Worm (Caenorhabditis elegans): ENCODE results near the gene K06H6.2.

Gene K06H6.2

DNA sequence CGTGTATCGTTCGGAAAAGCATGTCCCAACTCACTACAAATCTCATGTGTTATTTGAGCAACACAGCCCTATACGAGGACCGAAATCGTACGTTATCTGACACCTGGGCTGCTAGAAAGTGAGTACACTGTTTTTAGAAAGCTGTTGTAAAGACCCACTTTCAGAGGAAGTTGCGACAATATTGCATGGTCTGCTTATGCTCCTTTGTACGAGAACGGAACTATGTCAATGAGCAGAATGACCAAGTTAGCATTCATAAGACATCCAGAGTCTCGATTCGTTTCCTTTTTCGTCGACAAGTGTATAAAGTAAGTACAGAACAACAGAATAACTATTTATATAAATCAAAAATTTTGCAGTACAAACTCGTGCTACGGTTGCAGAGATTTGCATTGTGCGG, 8.7 kb upstream of the K06H6.2 start:
- TF ChIP-seq fkh-10 (GFP tag; optimal IDR thresholded peaks at IDR 0.05) (no peak), ztf-11 (tag; optimal IDR thresholded peaks at IDR 0.05) (no peak), nhr-23 (tag; optimal IDR thresholded peaks at IDR 0.05) (no peak), aly-2 (tag; optimal IDR thresholded peaks at IDR 0.05) (no peak), nhr-43 (tag; optimal IDR thresholded peaks at IDR 0.05; ENCODE audit: poor library complexity, severe bottlenecking) (no peak), nhr-28 (tag; optimal IDR thresholded peaks at IDR 0.05) (no peak), ZK546.5 (tag; optimal IDR thresholded peaks at IDR 0.05) (no peak), nhr-67 (tag; optimal IDR thresholded peaks at IDR 0.05) (no peak), hmg-11 (tag; optimal IDR thresholded peaks at IDR 0.05) (no peak), lin-39 (tag; optimal IDR thresholded peaks at IDR 0.05) (no peak), ztf-4 (tag; optimal IDR thresholded peaks at IDR 0.05) (no peak), elt-3 (tag; optimal IDR thresholded peaks at IDR 0.05) (no peak), unc-39 (tag; optimal IDR thresholded peaks at IDR 0.05) (no peak), nhr-237 (tag; optimal IDR thresholded peaks at IDR 0.05) (no peak), elt-2 (tag; optimal IDR thresholded peaks at IDR 0.05) (no peak), pha-4 (tag; optimal IDR thresholded peaks at IDR 0.05) (no peak), skn-1 (tag; optimal IDR thresholded peaks at IDR 0.05) (no peak), zag-1 (tag; optimal IDR thresholded peaks at IDR 0.05) (no peak), nhr-76 (tag; optimal IDR thresholded peaks at IDR 0.05) (no peak), egl-27 (tag; optimal IDR thresholded peaks at IDR 0.05) (no peak)

DNA sequence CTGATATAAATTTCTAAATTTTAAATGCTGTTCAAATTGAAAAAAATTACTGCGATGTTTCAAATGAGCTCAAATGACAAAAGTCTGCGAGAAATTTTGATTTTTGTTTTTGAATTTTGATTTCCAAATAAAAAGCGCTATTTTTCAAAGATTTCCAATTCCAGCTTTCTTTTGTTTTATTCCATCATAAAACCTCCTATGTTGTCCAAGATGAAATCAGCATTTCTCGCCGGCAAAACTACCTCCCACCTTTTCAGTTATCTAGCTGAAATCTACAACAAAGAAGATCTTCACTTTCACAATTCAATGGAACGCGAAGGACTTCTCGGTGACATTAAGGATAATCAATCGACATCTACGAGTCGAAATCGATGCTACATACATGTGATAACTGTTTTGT, 6.6 kb upstream of the K06H6.2 start, which contains the start of gene K06H6.4:
Gene K06H6.4 (plus strand): TSS at position 301 of the 400 bp plus-strand sequence.
- no peak for TF ChIP-seq eor-1 (tag; optimal IDR thresholded peaks at IDR 0.05)
- TF ChIP-seq nhr-43 (tag; optimal IDR thresholded peaks at IDR 0.05; ENCODE audit: poor library complexity, severe bottlenecking) = no peak
- no peak for TF ChIP-seq pha-4 (tag; optimal IDR thresholded peaks at IDR 0.05)
- TF ChIP-seq ama-1 (optimal IDR thresholded peaks at IDR 0.05) = no peak
- TF ChIP-seq aly-2 (tag; optimal IDR thresholded peaks at IDR 0.05) = no peak
- TF ChIP-seq zag-1 (tag; optimal IDR thresholded peaks at IDR 0.05) = no peak
- TF ChIP-seq fos-1 (tag; optimal IDR thresholded peaks at IDR 0.05) = no peak
- no peak for TF ChIP-seq ceh-82 (tag; optimal IDR thresholded peaks at IDR 0.05)
- TF ChIP-seq ztf-11 (tag; optimal IDR thresholded peaks at IDR 0.05) = no peak
- no peak for TF ChIP-seq ceh-16 (tag; optimal IDR thresholded peaks at IDR 0.05)
- TF ChIP-seq ceh-9 (tag; optimal IDR thresholded peaks at IDR 0.05) = no peak
- no peak for TF ChIP-seq R02D3.7 (tag; optimal IDR thresholded peaks at IDR 0.05)
- TF ChIP-seq hmg-11 (tag; optimal IDR thresholded peaks at IDR 0.05) = no peak
- TF ChIP-seq nhr-12 (tag; optimal IDR thresholded peaks at IDR 0.05) = no peak
- no peak for TF ChIP-seq mdl-1 (tag; optimal IDR thresholded peaks at IDR 0.05)
- no peak for TF ChIP-seq elt-1 (tag; optimal IDR thresholded peaks at IDR 0.05)
- TF ChIP-seq nhr-237 (tag; optimal IDR thresholded peaks at IDR 0.05) = no peak
- no peak for TF ChIP-seq nfya-1 (tag; optimal IDR thresholded peaks at IDR 0.05; ENCODE audit: insufficient read depth)
- TF ChIP-seq elt-2 (tag; optimal IDR thresholded peaks at IDR 0.05) = no peak

DNA sequence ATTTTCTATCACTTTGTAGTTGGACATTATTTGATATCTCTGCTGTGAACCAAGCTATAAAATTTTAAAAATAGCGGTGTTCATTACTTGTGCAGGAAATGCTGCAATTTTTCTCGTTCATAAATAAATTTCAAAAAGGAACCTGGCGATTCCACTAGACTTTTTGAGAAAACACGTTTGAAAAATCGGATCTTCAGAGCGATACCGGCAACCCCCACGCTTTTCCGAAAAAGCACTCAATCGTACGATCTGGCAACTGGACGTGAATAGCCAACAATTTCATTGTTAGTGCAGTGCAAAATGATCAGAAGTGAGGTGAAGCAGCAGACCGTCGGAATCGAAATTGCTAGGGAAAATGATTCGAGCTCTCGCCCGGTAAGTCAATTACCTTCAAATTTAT, 4.0 kb upstream of the K06H6.2 start, which contains the start of gene nstp-7:
Gene nstp-7 (plus strand): TSS at position 301 of the 400 bp plus-strand sequence.
- no peak for TF ChIP-seq egl-27 (tag; optimal IDR thresholded peaks at IDR 0.05)
- no peak for TF ChIP-seq lin-15B (tag; optimal IDR thresholded peaks at IDR 0.05)
- no peak for TF ChIP-seq zag-1 (tag; optimal IDR thresholded peaks at IDR 0.05)
- TF ChIP-seq lsy-12 (tag; optimal IDR thresholded peaks at IDR 0.05) = no peak

DNA sequence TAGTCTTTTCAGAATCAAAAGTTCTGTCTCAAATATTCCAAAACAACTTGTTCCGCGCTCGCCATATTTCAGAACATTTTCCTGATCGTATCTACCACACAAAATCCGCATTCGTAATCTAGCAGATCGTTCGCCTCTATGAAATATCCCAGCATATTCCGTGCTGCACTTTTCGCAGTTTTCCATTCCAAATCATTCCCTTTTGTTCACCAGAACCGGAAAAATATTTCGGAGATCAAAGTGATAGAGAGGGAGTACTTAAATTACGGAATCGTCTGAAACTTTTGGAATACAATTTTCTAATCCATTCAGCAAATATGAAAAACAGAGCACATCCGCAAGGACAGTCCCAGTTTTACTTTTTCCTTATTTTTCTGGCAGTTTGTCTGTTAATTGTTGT, 2.2 kb downstream of the K06H6.2 start, which contains the start of gene K06H6.1:
Gene K06H6.1 (plus strand): TSS at position 301 of the 400 bp plus-strand sequence.
- no peak for TF ChIP-seq jun-1 (tag; optimal IDR thresholded peaks at IDR 0.05)
- no peak for TF ChIP-seq nfya-1 (tag; optimal IDR thresholded peaks at IDR 0.05; ENCODE audit: insufficient read depth)

DNA sequence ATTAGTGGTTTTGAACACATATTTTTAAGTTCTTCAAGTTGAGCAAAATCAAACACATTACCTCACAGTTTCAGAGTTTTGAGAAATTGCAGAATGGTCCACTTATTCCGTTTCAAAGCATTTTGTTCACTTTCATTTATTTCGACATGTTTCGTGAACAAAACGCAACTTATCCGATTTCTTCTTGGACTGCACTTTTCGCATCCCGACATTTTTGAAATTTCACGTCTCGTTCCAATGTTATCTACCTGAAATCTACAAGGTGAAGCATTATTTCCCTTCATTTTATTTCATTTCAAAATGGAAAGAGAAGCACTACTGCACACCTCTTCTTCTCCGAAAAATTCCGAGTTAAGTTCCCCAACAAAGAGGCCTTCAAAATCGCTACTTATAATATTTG, 4.6 kb downstream of the K06H6.2 start, which contains the start of gene ZK488.6:
Gene ZK488.6 (plus strand): TSS at position 301 of the 400 bp plus-strand sequence.
- no peak for TF ChIP-seq eor-1 (tag; optimal IDR thresholded peaks at IDR 0.05)
- no peak for TF ChIP-seq elt-2 (tag; optimal IDR thresholded peaks at IDR 0.05)
- TF ChIP-seq unc-39 (tag; optimal IDR thresholded peaks at IDR 0.05) = no peak
- TF ChIP-seq lin-15B (tag; optimal IDR thresholded peaks at IDR 0.05) = no peak
- no peak for TF ChIP-seq tbx-2 (tag; optimal IDR thresholded peaks at IDR 0.05)
- TF ChIP-seq nhr-237 (tag; optimal IDR thresholded peaks at IDR 0.05) = no peak
- TF ChIP-seq ceh-16 (tag; optimal IDR thresholded peaks at IDR 0.05) = no peak
- TF ChIP-seq ama-1 (optimal IDR thresholded peaks at IDR 0.05) = no peak
- TF ChIP-seq elt-3 (tag; optimal IDR thresholded peaks at IDR 0.05) = no peak
- no peak for TF ChIP-seq ztf-11 (tag; optimal IDR thresholded peaks at IDR 0.05)
- TF ChIP-seq ztf-4 (tag; optimal IDR thresholded peaks at IDR 0.05) = no peak
- no peak for TF ChIP-seq nhr-77 (tag; optimal IDR thresholded peaks at IDR 0.05)

Data from whole organism, L3 larva.